Fruit fly (Drosophila melanogaster) whole organism, pupa: ENCODE measurements around the gene Vha100-4.

Experiments used
- CG10348 ChIP-seq: fragments of 200-800 bp; sonication (Bioruptor generic); IDR thresholded peaks from 2 replicates; pipeline ENCODE4 v1.3.6; 2022; ENCODE audit warnings: missing biosample characterization, missing genetic modification characterization
- CG12605 ChIP-seq: fragments of 200-800 bp; sonication (Bioruptor generic); IDR thresholded peaks from 2 replicates; pipeline ENCODE4 v1.3.6; 2022; ENCODE audit warnings: missing biosample characterization, missing genetic modification characterization
- CG13204 ChIP-seq: fragments of 200-800 bp; sonication (Bioruptor generic); optimal IDR thresholded peaks from 2 replicates; lab custom pipeline; 2018; ENCODE audit warnings: missing biosample characterization, mild to moderate bottlenecking, missing genetic modification characterization, moderate library complexity
- CG14655 ChIP-seq: fragments of 200-800 bp; sonication (Bioruptor generic); optimal IDR thresholded peaks from 3 replicates; lab custom pipeline; 2017; ENCODE audit warnings: mild to moderate bottlenecking, missing biosample characterization, missing genetic modification reagents, missing genetic modification characterization
- CG15710 ChIP-seq: fragments of 200-800 bp; sonication (Bioruptor generic); optimal IDR thresholded peaks from 2 replicates; lab custom pipeline; 2018; ENCODE audit warnings: missing biosample characterization, mild to moderate bottlenecking, missing genetic modification characterization, moderate library complexity
- CG32121 ChIP-seq: fragments of 200-800 bp; sonication (Bioruptor generic); IDR thresholded peaks from 2 replicates; pipeline ENCODE4 v1.3.6; 2022; ENCODE audit warnings: missing biosample characterization, missing genetic modification characterization
- CG8159 ChIP-seq: fragments of 200-800 bp; sonication (Bioruptor generic); optimal IDR thresholded peaks from 3 replicates; lab custom pipeline; 2018; ENCODE audit warnings: missing biosample characterization, mild to moderate bottlenecking, missing genetic modification characterization, moderate library complexity
- D1 ChIP-seq: fragments of 200-800 bp; sonication (Bioruptor generic); optimal IDR thresholded peaks from 2 replicates; lab custom pipeline; 2018; ENCODE audit warnings: missing biosample characterization, mild to moderate bottlenecking, missing genetic modification characterization, moderate library complexity
- EcR ChIP-seq: fragments of 200-800 bp; sonication (Bioruptor generic); optimal IDR thresholded peaks from 3 replicates; lab custom pipeline; 2019; ENCODE audit warnings: missing biosample characterization, missing genetic modification characterization, mild to moderate bottlenecking, moderate library complexity, missing genetic modification reagents
- Snoo ChIP-seq: fragments of 200-800 bp; sonication (Bioruptor generic); optimal IDR thresholded peaks from 3 replicates; lab custom pipeline; 2017; ENCODE audit warnings: missing biosample characterization, mild to moderate bottlenecking, missing genetic modification characterization, inconsistent platforms

DNA sequence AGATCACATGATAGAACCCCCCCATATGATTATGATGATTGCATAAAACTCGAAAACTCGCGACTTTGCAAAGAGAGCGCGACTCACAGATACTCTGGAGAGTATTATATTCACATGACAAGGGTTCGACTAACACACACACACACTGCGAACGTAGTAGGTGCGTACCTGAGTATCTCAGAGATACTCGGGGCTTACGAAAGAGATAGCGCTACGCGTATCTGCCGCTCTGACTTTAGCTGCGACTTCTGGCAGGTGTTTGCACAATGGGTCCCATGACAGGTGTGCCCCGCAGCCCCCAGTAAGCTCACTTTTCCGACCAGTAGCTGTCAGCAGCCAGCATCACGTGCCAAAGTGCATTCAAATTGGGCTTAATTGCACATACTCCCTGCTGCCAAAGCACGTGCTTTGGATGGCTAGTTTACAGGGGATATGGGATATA lies 8.9 kb upstream of the Vha100-4 start:
- TF ChIP-seq CG32121 = no peak
- peak; percentile 7 for TF ChIP-seq EcR (GFP tag; lab: Kevin White, UChicago)
- TF ChIP-seq CG14655 (GFP tag; lab: Kevin White, UChicago) = no peak
- TF ChIP-seq Snoo (tag; lab: Kevin White, UChicago) = no peak
- TF ChIP-seq CG8159 = no peak
- TF ChIP-seq CG12605 (GFP tag; lab: Robert Waterston, UW) = no peak
- no peak for TF ChIP-seq D1 (tag; lab: Kevin White, UChicago)
- TF ChIP-seq CG13204 = peak; percentile 15
- TF ChIP-seq CG10348 (GFP tag; lab: Robert Waterston, UW) = no peak
- TF ChIP-seq CG15710 (tag; lab: Kevin White, UChicago) = no peak
